Worm (Caenorhabditis elegans) whole organism, L4 larva: ENCODE results near the gene srw-95.

ENCODE experiments used
- F10B5.3 ChIP-seq: sonication (generic microtip); optimal IDR thresholded peaks from 2 replicates; lab custom pipeline; 2016; ENCODE audit warnings: mild to moderate bottlenecking, missing genetic modification characterization, missing compliant biosample characterization
- R02D3.7 ChIP-seq: fragments of 150-350 bp; sonication (generic microtip); optimal IDR thresholded peaks from 3 replicates; lab custom pipeline; 2014; ENCODE audit warnings: missing biosample characterization, missing genetic modification characterization
- T20F7.1 ChIP-seq: fragments of 200-800 bp; sonication (Bioruptor generic); optimal IDR thresholded peaks from 2 replicates; lab custom pipeline; 2018; ENCODE audit warnings: mild to moderate bottlenecking, missing genetic modification characterization, missing compliant biosample characterization
- T26A8.4 ChIP-seq: fragments of 200-800 bp; sonication (Bioruptor generic); IDR thresholded peaks from 2 replicates; pipeline ENCODE4 v1.3.6; 2022; ENCODE audit warnings: missing genetic modification characterization, missing compliant biosample characterization
- Y48G9A.11 ChIP-seq: fragments of 200-800 bp; sonication (Bioruptor generic); IDR thresholded peaks from 2 replicates; pipeline ENCODE4 v1.3.6; 2022; ENCODE audit warnings: missing genetic modification reagents, missing genetic modification characterization, missing compliant biosample characterization
- Y75B8A.6 ChIP-seq: fragments of 200-800 bp; sonication (Bioruptor generic); IDR thresholded peaks from 2 replicates; pipeline ENCODE4 v1.3.6; 2022; ENCODE audit warnings: missing genetic modification reagents, missing genetic modification characterization, missing compliant biosample characterization
- aha-1 ChIP-seq: fragments of 150-350 bp; peaks from one replicate; lab custom pipeline; 2014; ENCODE audit warnings: missing biosample characterization, missing genetic modification characterization
- aly-2 ChIP-seq: sonication (generic microtip); optimal IDR thresholded peaks from 2 replicates; lab custom pipeline; 2018; ENCODE audit warnings: missing biosample characterization, missing genetic modification characterization
- ceh-28 ChIP-seq: fragments of 150-350 bp; optimal IDR thresholded peaks from 2 replicates; lab custom pipeline; 2014; ENCODE audit warnings: missing biosample characterization, missing genetic modification reagents, missing genetic modification characterization
- ceh-44 ChIP-seq: fragments of 200-800 bp; sonication (Bioruptor generic); IDR thresholded peaks from 2 replicates; pipeline ENCODE4 v1.3.6; 2022; ENCODE audit warnings: missing genetic modification reagents, missing genetic modification characterization, missing compliant biosample characterization
- ceh-62 ChIP-seq: sonication (generic microtip); optimal IDR thresholded peaks from 2 replicates; lab custom pipeline; 2017; ENCODE audit warnings: missing biosample characterization, missing genetic modification characterization
- daf-8 ChIP-seq: fragments of 200-800 bp; sonication (Bioruptor generic); IDR thresholded peaks from 2 replicates; pipeline ENCODE4 v1.3.6; 2022; ENCODE audit warnings: missing genetic modification characterization, missing compliant biosample characterization
- dmd-6 ChIP-seq: fragments of 200-800 bp; sonication (Bioruptor generic); IDR thresholded peaks from 2 replicates; pipeline ENCODE4 v1.3.6; 2022; ENCODE audit warnings: missing genetic modification reagents, missing genetic modification characterization, missing compliant biosample characterization
- dmd-8 ChIP-seq: fragments of 200-800 bp; sonication (Bioruptor generic); IDR thresholded peaks from 2 replicates; pipeline ENCODE4 v1.3.6; 2022; ENCODE audit warnings: missing genetic modification characterization, missing compliant biosample characterization
- duxl-1 ChIP-seq: sonication (generic microtip); optimal IDR thresholded peaks from 2 replicates; lab custom pipeline; 2016; ENCODE audit warnings: mild to moderate bottlenecking, missing genetic modification characterization, moderate library complexity, missing compliant biosample characterization; ENCODE audit not compliant: poor library complexity
- dve-1 ChIP-seq: sonication (generic microtip); optimal IDR thresholded peaks from 2 replicates; lab custom pipeline; 2017; ENCODE audit warnings: antibody characterized with exemption, mild to moderate bottlenecking, missing genetic modification characterization, missing compliant biosample characterization; ENCODE audit not compliant: insufficient read depth
- fos-1 ChIP-seq: fragments of 150-350 bp; optimal IDR thresholded peaks from 2 replicates; lab custom pipeline; 2014; ENCODE audit warnings: missing biosample characterization, missing genetic modification characterization
- gei-8 ChIP-seq: fragments of 200-800 bp; sonication (Bioruptor generic); optimal IDR thresholded peaks from 2 replicates; lab custom pipeline; 2018; ENCODE audit warnings: mild to moderate bottlenecking, missing genetic modification characterization, missing compliant biosample characterization
- hif-1 ChIP-seq, 2 experiments: sonication (generic microtip); optimal IDR thresholded peaks; 2 replicates each; lab custom pipeline; 2016 to 2017; ENCODE audit warnings: missing compliant biosample characterization in 2 of 2, missing genetic modification characterization in 2 of 2, missing genetic modification reagents in 2 of 2, missing genotype in 2 of 2, mild to moderate bottlenecking in 1 of 2
- hlh-30 ChIP-seq: sonication (generic microtip); optimal IDR thresholded peaks from 2 replicates; lab custom pipeline; 2017; ENCODE audit warnings: antibody characterized with exemption, mild to moderate bottlenecking, missing genetic modification characterization, missing compliant biosample characterization; ENCODE audit not compliant: insufficient read depth
- hmg-1.1 ChIP-seq: fragments of 200-800 bp; sonication (Bioruptor generic); IDR thresholded peaks from 2 replicates; pipeline ENCODE4 v1.3.6; 2022; ENCODE audit warnings: missing genetic modification reagents, missing genetic modification characterization, missing compliant biosample characterization
- lin-15B ChIP-seq: fragments of 150-350 bp; sonication (generic microtip); optimal IDR thresholded peaks from 3 replicates; lab custom pipeline; 2014; ENCODE audit warnings: missing biosample characterization, missing genetic modification characterization
- lin-38 ChIP-seq: fragments of 200-800 bp; sonication (Bioruptor generic); IDR thresholded peaks from 2 replicates; pipeline ENCODE4 v1.3.6; 2022; ENCODE audit warnings: missing genetic modification reagents, missing genetic modification characterization, missing compliant biosample characterization
- lsy-2 ChIP-seq, 2 experiments: fragments of 150-350 bp in 1 of 2; sonication (generic microtip) in 1 of 2; optimal IDR thresholded peaks; 2 replicates each; lab custom pipeline; 2014 to 2017; ENCODE audit warnings: missing biosample characterization in 2 of 2, missing genetic modification characterization in 2 of 2
- mes-2 ChIP-seq: sonication (generic microtip); optimal IDR thresholded peaks from 2 replicates; lab custom pipeline; 2016; ENCODE audit warnings: missing genotype, mild to moderate bottlenecking, missing genetic modification characterization, missing compliant biosample characterization; ENCODE audit not compliant: poor library complexity, severe bottlenecking
- nhr-10 ChIP-seq: fragments of 150-350 bp; optimal IDR thresholded peaks from 2 replicates; lab custom pipeline; 2014; ENCODE audit warnings: missing biosample characterization, missing genetic modification characterization
- nhr-102 ChIP-seq: sonication (generic microtip); optimal IDR thresholded peaks from 2 replicates; lab custom pipeline; 2016; ENCODE audit warnings: mild to moderate bottlenecking, missing genetic modification characterization, moderate library complexity, missing compliant biosample characterization
- nhr-11 ChIP-seq: fragments of 150-350 bp; optimal IDR thresholded peaks from 2 replicates; lab custom pipeline; 2014; ENCODE audit warnings: missing biosample characterization, missing genetic modification characterization
- nhr-111 ChIP-seq: fragments of 200-800 bp; sonication (Bioruptor generic); optimal IDR thresholded peaks from 2 replicates; lab custom pipeline; 2018; ENCODE audit warnings: mild to moderate bottlenecking, missing genetic modification characterization, missing compliant biosample characterization
- nhr-25 ChIP-seq: sonication (generic microtip); optimal IDR thresholded peaks from 2 replicates; lab custom pipeline; 2017; ENCODE audit warnings: missing genetic modification characterization, mild to moderate bottlenecking, missing compliant biosample characterization, antibody characterized with exemption, moderate library complexity, borderline replicate concordance; ENCODE audit not compliant: insufficient read depth
- pha-4 ChIP-seq, 2 experiments: fragments of 150-350 bp in 1 of 2; fragments of 200-800 bp in 1 of 2; sonication (Bioruptor generic) in 1 of 2; IDR thresholded peaks in 1 of 2; optimal IDR thresholded peaks in 1 of 2; 2 replicates each; pipeline versions ENCODE4 v1.3.6 to Lab custom; 2014 to 2022; ENCODE audit warnings: missing genetic modification characterization in 2 of 2, missing genetic modification reagents in 2 of 2, missing biosample characterization in 1 of 2, missing compliant biosample characterization in 1 of 2
- pqm-1 ChIP-seq: sonication (generic microtip); optimal IDR thresholded peaks from 2 replicates; lab custom pipeline; 2017; ENCODE audit warnings: missing biosample characterization, missing genetic modification characterization
- saeg-2 ChIP-seq: fragments of 200-800 bp; sonication (Bioruptor generic); IDR thresholded peaks from 2 replicates; pipeline ENCODE4 v1.3.6; 2022; ENCODE audit warnings: missing genetic modification reagents, missing genetic modification characterization, missing compliant biosample characterization
- snpc-4 ChIP-seq: fragments of 150-350 bp; optimal IDR thresholded peaks from 2 replicates; lab custom pipeline; 2014; ENCODE audit warnings: missing biosample characterization, missing genetic modification characterization
- spr-1 ChIP-seq: sonication (generic microtip); optimal IDR thresholded peaks from 2 replicates; lab custom pipeline; 2016; ENCODE audit warnings: mild to moderate bottlenecking, missing genetic modification characterization, missing compliant biosample characterization
- spr-3 ChIP-seq: fragments of 200-800 bp; sonication (Bioruptor generic); optimal IDR thresholded peaks from 2 replicates; lab custom pipeline; 2018; ENCODE audit warnings: mild to moderate bottlenecking, missing genetic modification characterization, missing compliant biosample characterization
- tag-97 ChIP-seq: fragments of 200-800 bp; sonication (Bioruptor generic); IDR thresholded peaks from 2 replicates; pipeline ENCODE4 v1.3.6; 2022; ENCODE audit warnings: missing genetic modification characterization, missing compliant biosample characterization
- unc-62 ChIP-seq, 3 experiments: fragments of 150-350 bp in 1 of 3; sonication (generic microtip); optimal IDR thresholded peaks in 2 of 3; peaks in 1 of 3; 1 replicate in 1 of 3; 2 replicates in 2 of 3; lab custom pipeline; 2014 to 2017; ENCODE audit warnings: missing biosample characterization in 3 of 3, missing genetic modification characterization in 3 of 3, missing genetic modification reagents in 3 of 3, missing genotype in 1 of 3
- vab-7 ChIP-seq: fragments of 200-800 bp; sonication (Bioruptor generic); IDR thresholded peaks from 2 replicates; pipeline ENCODE4 v1.3.6; 2022; ENCODE audit warnings: missing genetic modification reagents, missing genetic modification characterization, missing compliant biosample characterization
- zip-2 ChIP-seq: fragments of 150-350 bp; optimal IDR thresholded peaks from 2 replicates; lab custom pipeline; 2014; ENCODE audit warnings: missing biosample characterization, missing genetic modification characterization
- ztf-11 ChIP-seq: fragments of 150-350 bp; optimal IDR thresholded peaks from 2 replicates; lab custom pipeline; 2014; ENCODE audit warnings: missing biosample characterization, missing genetic modification characterization

Gene srw-95

DNA sequence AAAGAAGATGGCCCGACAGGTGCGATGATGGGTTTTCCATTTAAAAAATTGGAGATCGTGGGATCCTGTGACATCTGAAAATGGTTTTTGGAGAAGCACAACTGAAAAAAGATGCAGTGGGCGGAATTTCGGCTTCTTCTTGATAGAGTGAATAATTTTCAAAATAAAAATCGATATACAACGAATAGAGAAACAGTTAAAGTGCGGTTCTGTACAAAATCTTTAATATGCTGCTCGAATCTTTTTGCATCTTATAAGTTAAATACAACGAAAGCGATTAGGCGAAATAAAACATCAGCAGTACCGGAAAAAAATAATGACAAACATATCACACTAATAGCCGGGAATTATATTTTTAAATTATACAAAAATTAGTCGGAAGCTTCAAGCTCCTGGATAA is 4.7 kb upstream of the srw-95 start, which contains the start of gene H06H21.11:
Gene H06H21.11 (minus strand): TSS at position 101 of the 400 bp plus-strand sequence.
- TF ChIP-seq lin-38 (GFP tag; lab: Robert Waterston, UW): peak; percentile 35; the same call in 1 of the 2 replicates
- TF ChIP-seq mes-2 (tag; lab: Kevin White, UChicago): no peak
- TF ChIP-seq ceh-62 (tag; lab: Kevin White, UChicago): no peak
- TF ChIP-seq ceh-44 (GFP tag; lab: Robert Waterston, UW): no peak
- TF ChIP-seq zip-2 (tag; lab: Kevin White, UChicago): no peak
- TF ChIP-seq nhr-111 (GFP tag; lab: Kevin White, UChicago): no peak
- no peak for TF ChIP-seq fos-1 (tag; lab: Kevin White, UChicago)
- no peak for TF ChIP-seq duxl-1
- TF ChIP-seq hlh-30 (tag; lab: Kevin White, UChicago): no peak
- TF ChIP-seq aha-1 (tag; lab: Kevin White, UChicago): peak; percentile 25
- no peak for TF ChIP-seq lsy-2 (tag; optimal IDR thresholded peaks at IDR 0.05; lab: Kevin White, UChicago)
- TF ChIP-seq spr-3: no peak
- TF ChIP-seq dmd-6: no peak
- no peak for TF ChIP-seq nhr-25 (tag; lab: Kevin White, UChicago)
- TF ChIP-seq aly-2: no peak
- TF ChIP-seq saeg-2 (GFP tag; lab: Robert Waterston, UW): no peak
- no peak for TF ChIP-seq vab-7 (GFP tag; lab: Robert Waterston, UW)
- no peak for TF ChIP-seq lin-15B (tag; lab: Kevin White, UChicago)
- TF ChIP-seq ceh-28 (tag; lab: Kevin White, UChicago): no peak
- no peak for TF ChIP-seq F10B5.3
- no peak for TF ChIP-seq hmg-1.1
- TF ChIP-seq pha-4 (GFP tag; IDR thresholded peaks at IDR 0.05; lab: Robert Waterston, UW): peak; percentile 37; the same call in 1 of the 2 replicates
- TF ChIP-seq pha-4 (tag; optimal IDR thresholded peaks at IDR 0.05; lab: Kevin White, UChicago): no peak
- TF ChIP-seq R02D3.7: no peak
- TF ChIP-seq Y48G9A.11 (GFP tag; lab: Robert Waterston, UW): no peak
- TF ChIP-seq pqm-1 (tag; lab: Kevin White, UChicago): no peak
- no peak for TF ChIP-seq nhr-10 (tag; lab: Kevin White, UChicago)

DNA sequence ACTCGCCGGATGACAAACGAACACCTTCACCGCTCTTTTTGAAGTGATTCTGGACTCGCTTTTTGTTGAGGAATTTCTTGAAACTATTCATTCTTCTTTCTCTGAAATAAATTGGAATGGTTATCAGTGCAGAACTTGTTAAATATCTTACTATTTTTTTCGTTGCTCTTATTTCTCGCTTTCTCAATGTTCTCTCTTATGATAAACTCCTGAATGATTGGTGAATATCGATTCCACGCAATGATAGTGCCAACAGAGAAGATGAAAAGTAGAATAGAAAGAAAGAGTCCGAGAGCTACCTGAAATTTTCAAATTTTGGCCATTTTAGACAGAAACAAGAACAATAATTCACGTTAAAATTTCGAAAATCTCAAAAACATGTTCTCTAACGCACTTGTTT is 2.5 kb upstream of the srw-95 start, which contains the start of gene ubxn-6:
Gene ubxn-6 (minus strand): TSS at position 101 of the 400 bp plus-strand sequence.
- TF ChIP-seq snpc-4 (tag; lab: Kevin White, UChicago) (no peak), dmd-8 (no peak), Y75B8A.6 (GFP tag; lab: Robert Waterston, UW) (no peak)

DNA sequence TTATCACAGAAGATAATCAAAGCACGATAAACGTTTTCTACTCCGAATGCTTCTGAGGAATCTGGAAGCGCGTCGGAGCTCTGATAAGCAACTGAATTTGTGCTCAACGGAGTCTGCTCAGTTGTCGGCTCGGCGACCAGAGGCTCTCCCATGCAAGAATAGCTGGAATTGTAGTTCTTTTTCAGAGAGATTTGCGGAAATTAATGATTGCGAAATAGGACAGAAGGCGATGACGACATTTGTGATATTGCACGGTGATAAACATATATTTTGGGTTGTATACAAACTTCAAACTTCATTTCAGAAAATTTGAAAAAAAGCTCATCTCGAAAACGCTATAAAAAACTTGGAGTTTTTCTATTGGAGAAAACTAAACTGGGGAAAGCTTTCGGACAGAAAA is 2.1 kb upstream of the srw-95 start, which contains the start of gene H06H21.37:
Gene H06H21.37 (minus strand): TSS at position 162 of the 400 bp plus-strand sequence.
- TF ChIP-seq nhr-11 (no peak), R02D3.7 (no peak), dmd-8 (no peak), unc-62 (GFP tag; optimal IDR thresholded peaks at IDR 0.05 in 1 of 2; lab: Kevin White, UChicago) (no peak), unc-62 (tag; optimal IDR thresholded peaks at IDR 0.05; lab: Kevin White, UChicago) (no peak), T20F7.1 (GFP tag; lab: Kevin White, UChicago) (no peak), hif-1 (tag; optimal IDR thresholded peaks at IDR 0.05; lab: Kevin White, UChicago) (no peak), spr-1 (tag; lab: Kevin White, UChicago) (no peak), T26A8.4 (GFP tag; lab: Robert Waterston, UW) (no peak), ztf-11 (tag; lab: Kevin White, UChicago) (no peak), daf-8 (GFP tag; lab: Robert Waterston, UW) (no peak), nhr-102 (tag; lab: Kevin White, UChicago) (no peak), tag-97 (no peak), dve-1 (tag; lab: Kevin White, UChicago) (no peak), gei-8 (GFP tag; lab: Kevin White, UChicago) (no peak)
